Worm (Caenorhabditis elegans): ENCODE results near the gene C55A1.6.

Gene C55A1.6

DNA sequence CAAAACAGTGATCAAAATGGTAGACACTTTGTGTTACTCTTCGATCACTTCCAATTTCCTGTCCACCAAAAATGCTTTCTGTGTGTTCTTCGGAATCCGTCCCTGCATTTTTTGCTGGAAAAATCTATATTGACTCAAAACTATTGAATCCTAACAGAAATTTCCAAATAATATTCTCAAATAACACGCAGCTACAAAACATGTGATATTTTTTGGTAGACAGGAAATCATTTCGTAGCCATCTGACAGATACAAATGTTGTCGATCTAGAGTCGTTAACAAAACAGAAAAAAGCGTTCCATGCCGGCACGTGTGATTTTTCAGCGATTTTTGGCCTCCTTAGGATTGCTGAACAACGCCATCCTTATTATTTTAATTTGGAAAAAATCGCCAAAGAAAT is 34.9 kb upstream of the C55A1.6 start, which contains the start of gene str-263:
TSS of gene str-263 (plus strand) at position 301 of the 400 bp plus-strand sequence.
- TF ChIP-seq hpl-2 (GFP tag; optimal IDR thresholded peaks at IDR 0.05) (no peak), nhr-237 (tag; optimal IDR thresholded peaks at IDR 0.05) (no peak), ztf-4 (tag; optimal IDR thresholded peaks at IDR 0.05) (no peak), lin-13 (GFP tag; optimal IDR thresholded peaks at IDR 0.05) (no peak), lsy-2 (tag; optimal IDR thresholded peaks at IDR 0.05) (no peak), mef-2 (tag; optimal IDR thresholded peaks at IDR 0.05) (no peak), nhr-28 (tag; optimal IDR thresholded peaks at IDR 0.05) (no peak), jun-1 (tag; optimal IDR thresholded peaks at IDR 0.05) (no peak), nhr-20 (tag; optimal IDR thresholded peaks at IDR 0.05) (no peak), ama-1 (optimal IDR thresholded peaks at IDR 0.05) (no peak), egl-27 (tag; optimal IDR thresholded peaks at IDR 0.05) (no peak), ceh-90 (tag; optimal IDR thresholded peaks at IDR 0.05) (no peak), ceh-8 (GFP tag; optimal IDR thresholded peaks at IDR 0.05) (no peak), ztf-11 (tag; optimal IDR thresholded peaks at IDR 0.05) (no peak), irx-1 (tag; optimal IDR thresholded peaks at IDR 0.05) (no peak), alr-1 (tag; optimal IDR thresholded peaks at IDR 0.05; ENCODE audit: borderline replicate concordance) (no peak), unc-86 (tag; optimal IDR thresholded peaks at IDR 0.05) (no peak), mep-1 (tag; optimal IDR thresholded peaks at IDR 0.05) (no peak), sptf-1 (tag; optimal IDR thresholded peaks at IDR 0.05) (no peak), lin-39 (tag; optimal IDR thresholded peaks at IDR 0.05) (no peak)

DNA sequence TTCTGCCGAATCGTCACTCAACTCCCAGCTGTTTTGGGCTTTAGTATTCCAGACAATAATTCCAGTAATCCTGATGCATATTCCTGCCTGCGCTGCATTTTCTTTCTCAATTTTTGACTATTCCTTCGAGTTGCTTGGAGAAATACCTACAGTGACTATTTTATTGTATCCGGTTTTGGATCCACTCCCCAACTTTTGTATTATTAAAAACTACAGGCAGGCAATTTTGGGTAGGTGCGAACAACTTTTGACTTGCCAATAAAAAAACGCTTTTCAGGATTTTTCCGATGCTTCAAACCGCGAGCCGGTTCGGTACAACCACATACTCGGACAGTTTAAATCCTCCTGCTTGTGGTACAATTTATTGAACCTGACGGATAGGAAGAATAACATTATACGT is 33.3 kb upstream of the C55A1.6 start:
- TF ChIP-seq aha-1 (tag; optimal IDR thresholded peaks at IDR 0.05), result no peak
- TF ChIP-seq nhr-71 (tag; optimal IDR thresholded peaks at IDR 0.05), result no peak
- no peak for TF ChIP-seq nhr-19 (GFP tag; conservative IDR thresholded peaks at IDR 0.05)
- no peak for TF ChIP-seq Y116A8C.19 (tag; optimal IDR thresholded peaks at IDR 0.05; ENCODE audit: borderline replicate concordance)
- no peak for TF ChIP-seq ceh-82 (tag; optimal IDR thresholded peaks at IDR 0.05)
- no peak for TF ChIP-seq ceh-90 (tag; optimal IDR thresholded peaks at IDR 0.05)
- no peak for TF ChIP-seq nhr-12 (tag; optimal IDR thresholded peaks at IDR 0.05)
- no peak for TF ChIP-seq mdl-1 (tag; optimal IDR thresholded peaks at IDR 0.05)
- no peak for TF ChIP-seq sup-37 (GFP tag; optimal IDR thresholded peaks at IDR 0.05)
- no peak for TF ChIP-seq xbp-1 (tag; optimal IDR thresholded peaks at IDR 0.05)
- TF ChIP-seq nhr-84 (tag; optimal IDR thresholded peaks at IDR 0.05), result no peak
- TF ChIP-seq unc-30 (tag; optimal IDR thresholded peaks at IDR 0.05), result no peak

DNA sequence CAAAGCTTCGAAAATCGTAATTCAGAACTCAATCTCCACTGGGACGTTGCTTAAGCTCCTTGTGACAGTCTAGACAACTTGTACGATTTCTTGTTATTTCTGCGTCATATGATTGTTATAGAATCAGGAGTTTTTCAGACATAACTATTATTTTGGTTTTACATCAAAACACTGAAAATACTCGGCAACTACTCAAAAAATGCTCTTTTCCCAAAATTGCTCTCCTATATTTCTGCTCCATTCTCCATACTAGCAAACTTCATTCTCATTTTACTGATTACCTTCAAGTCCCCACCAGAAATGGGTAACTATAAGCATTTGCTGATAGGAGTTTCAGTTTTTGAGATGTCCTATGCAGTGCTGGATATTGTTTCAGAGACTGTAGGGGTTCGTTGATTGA is 26.3 kb upstream of the C55A1.6 start, which contains the start of gene C55A1.1:
TSS of gene C55A1.1 (plus strand) at position 301 of the 400 bp plus-strand sequence.
- TF ChIP-seq isw-1 (GFP tag; IDR thresholded peaks at IDR 0.05) (no peak), irx-1 (tag; optimal IDR thresholded peaks at IDR 0.05) (no peak), vab-15 (tag; optimal IDR thresholded peaks at IDR 0.05) (no peak), mdl-1 (tag; optimal IDR thresholded peaks at IDR 0.05) (no peak), zip-4 (GFP tag; optimal IDR thresholded peaks at IDR 0.05) (no peak), C16A3.4 (tag; optimal IDR thresholded peaks at IDR 0.05) (no peak), nhr-20 (tag; optimal IDR thresholded peaks at IDR 0.05) (no peak), sup-37 (GFP tag; optimal IDR thresholded peaks at IDR 0.05) (no peak), aha-1 (tag; optimal IDR thresholded peaks at IDR 0.05) (no peak), fkh-10 (GFP tag; optimal IDR thresholded peaks at IDR 0.05) (no peak), fkh-4 (tag; optimal IDR thresholded peaks at IDR 0.05; ENCODE audit: borderline replicate concordance) (no peak), F16B12.6 (tag; optimal IDR thresholded peaks at IDR 0.05) (no peak), efl-3 (GFP tag; optimal IDR thresholded peaks at IDR 0.05) (no peak), mef-2 (tag; optimal IDR thresholded peaks at IDR 0.05) (no peak), dsc-1 (tag; optimal IDR thresholded peaks at IDR 0.05) (no peak), unc-98 (GFP tag; IDR thresholded peaks at IDR 0.05) (no peak), hlh-4 (tag; optimal IDR thresholded peaks at IDR 0.05) (no peak), ets-5 (GFP tag; IDR thresholded peaks at IDR 0.05) (no peak), nhr-47 (tag; optimal IDR thresholded peaks at IDR 0.05) (no peak), C34B4.2 (tag; optimal IDR thresholded peaks at IDR 0.05) (no peak)
